Worm (Caenorhabditis elegans) whole organism, L4 larva: ENCODE data around the gene str-249.

ENCODE experiments used
- ceh-82 ChIP-seq: sonication (generic microtip); optimal IDR thresholded peaks from 2 replicates; lab custom pipeline; 2017; ENCODE audit warnings: missing biosample characterization, missing genetic modification characterization
- dve-1 ChIP-seq: sonication (generic microtip); optimal IDR thresholded peaks from 2 replicates; lab custom pipeline; 2017; ENCODE audit warnings: antibody characterized with exemption, mild to moderate bottlenecking, missing genetic modification characterization, missing compliant biosample characterization; ENCODE audit not compliant: insufficient read depth
- nhr-77 ChIP-seq: fragments of 150-350 bp; optimal IDR thresholded peaks from 2 replicates; lab custom pipeline; 2014; ENCODE audit warnings: missing biosample characterization, missing genetic modification characterization

- TF ChIP-seq dve-1 (tag; lab: Kevin White, UChicago) (no peak), nhr-77 (tag; lab: Kevin White, UChicago) (no peak), ceh-82 (tag; lab: Kevin White, UChicago) (no peak)
Measured at ce11 chrIV:7149020-7149601, 37.5 kb downstream of the str-249 start, which contains the start of gene C34D4.4.
